Fruit fly (Drosophila melanogaster): Measurements from ENCODE around the gene MTA1-like.

MTA1-like gene

dm6 chr3R:5668928-5669739 lies 20.6 kb upstream of the MTA1-like start, which contains the start of the genes Xe7 and Atg17 (continued):
- TF ChIP-seq Dll (GFP tag; IDR thresholded peaks at IDR 0.05; ENCODE audit: partially characterized antibody): peak; percentile 74
- peak; percentile 25 for TF ChIP-seq CG6854 (GFP tag; optimal IDR thresholded peaks at IDR 0.05)
- TF ChIP-seq Drgx (GFP tag; IDR thresholded peaks at IDR 0.05): peak; percentile 83
- peak; percentile 99 for TF ChIP-seq Ets65A (GFP tag)
- peak; percentile 57; the same call in 1 of the 2 replicates for TF ChIP-seq CG5953 (GFP tag; IDR thresholded peaks at IDR 0.05)
- peak; percentile 94 for TF ChIP-seq CG12659 (GFP tag; optimal IDR thresholded peaks at IDR 0.05)
- TF ChIP-seq nerfin-2 (GFP tag; IDR thresholded peaks at IDR 0.05; ENCODE audit: partially characterized antibody): peak; percentile 27; the same call in 1 of the 2 replicates
- TF ChIP-seq CG4707 (GFP tag; optimal IDR thresholded peaks at IDR 0.05): peak; percentile 16
- TF ChIP-seq CG3407 (GFP tag; optimal IDR thresholded peaks at IDR 0.05): peak; percentile 79
- peak; percentile 94 for TF ChIP-seq CG16815 (GFP tag; optimal IDR thresholded peaks at IDR 0.05)
- TF ChIP-seq CG17328 (GFP tag; IDR thresholded peaks at IDR 0.05): peak; percentile 72
- TF ChIP-seq luna (GFP tag; optimal IDR thresholded peaks at IDR 0.05): peak; percentile 74
- TF ChIP-seq ranshi (GFP tag; IDR thresholded peaks at IDR 0.05): peak; percentile 90; the same call in 1 of the 2 replicates
- peak; percentile 94 for TF ChIP-seq CG7372 (GFP tag; IDR thresholded peaks at IDR 0.05)
- TF ChIP-seq CG7357 (GFP tag; IDR thresholded peaks at IDR 0.05): peak; percentile 88
- TF ChIP-seq sim (GFP tag; IDR thresholded peaks at IDR 0.05): 0 out of 2 replicates have a peak, but pooled peaks have one; percentile 40
- peak; percentile 48 for TF ChIP-seq tll (GFP tag; optimal IDR thresholded peaks at IDR 0.05)
- TF ChIP-seq Dek (tag; optimal IDR thresholded peaks at IDR 0.05): peak; percentile 91
- TF ChIP-seq CG13894 (tag; optimal IDR thresholded peaks at IDR 0.05): peak; percentile 89
- peak; percentile 95 for TF ChIP-seq sisA (GFP tag; IDR thresholded peaks at IDR 0.05)
- peak; percentile 76 for TF ChIP-seq kay (GFP tag; optimal IDR thresholded peaks at IDR 0.05)
- peak; percentile 80 for TF ChIP-seq NC2β (GFP tag; optimal IDR thresholded peaks at IDR 0.05)
- peak; percentile 88 for TF ChIP-seq CG1233 (GFP tag; optimal IDR thresholded peaks at IDR 0.05)
- peak; percentile 74 for TF ChIP-seq CG18011 (GFP tag; optimal IDR thresholded peaks at IDR 0.05)
- TF ChIP-seq dmrt99B (tag; optimal IDR thresholded peaks at IDR 0.05): peak; percentile 4
- peak; percentile 90 for TF ChIP-seq E2f1 (GFP tag; IDR thresholded peaks at IDR 0.05)
- peak; percentile 30 for TF ChIP-seq odd (GFP tag; optimal IDR thresholded peaks at IDR 0.05)
- peak; percentile 43 for TF ChIP-seq pfk (GFP tag; optimal IDR thresholded peaks at IDR 0.05)
- TF ChIP-seq Ada2b (GFP tag; IDR thresholded peaks at IDR 0.05): peak; percentile 84
- peak; percentile 83 for TF ChIP-seq zen (tag; optimal IDR thresholded peaks at IDR 0.05)
- TF ChIP-seq CG8089 (GFP tag; optimal IDR thresholded peaks at IDR 0.05): peak; percentile 84
- TF ChIP-seq inv (GFP tag; IDR thresholded peaks at IDR 0.05; ENCODE audit: partially characterized antibody): peak; percentile 49; the same call in 1 of the 2 replicates
- peak; percentile 80 for TF ChIP-seq ewg (GFP tag; optimal IDR thresholded peaks at IDR 0.05)
- peak; percentile 88 to 96 for TF ChIP-seq Pdp1 (GFP tag; optimal IDR thresholded peaks at IDR 0.05)
- peak; percentile 79 for TF ChIP-seq CG8281 (tag; optimal IDR thresholded peaks at IDR 0.05)
- no peak for TF ChIP-seq gsb-n (tag; optimal IDR thresholded peaks at IDR 0.05)
- TF ChIP-seq Fer2 (tag; optimal IDR thresholded peaks at IDR 0.05): peak; percentile 95
- peak; percentile 93 for TF ChIP-seq Dip3 (GFP tag; optimal IDR thresholded peaks at IDR 0.05)
- TF ChIP-seq Ssrp (tag; optimal IDR thresholded peaks at IDR 0.05): peak; percentile 94
- peak; percentile 92 for TF ChIP-seq CG10209 (GFP tag; optimal IDR thresholded peaks at IDR 0.05)
- TF ChIP-seq CG9437 (GFP tag; optimal IDR thresholded peaks at IDR 0.05): peak; percentile 86
- TF ChIP-seq gem (tag; optimal IDR thresholded peaks at IDR 0.05): peak; percentile 96
- peak; percentile 77 for TF ChIP-seq emc (GFP tag; optimal IDR thresholded peaks at IDR 0.05)
- TF ChIP-seq Myb (GFP tag; optimal IDR thresholded peaks at IDR 0.05): peak; percentile 66
- TF ChIP-seq insv (GFP tag; optimal IDR thresholded peaks at IDR 0.05): peak in 1 of 2 experiments; percentile 70
- no peak for TF ChIP-seq tna (GFP tag; IDR thresholded peaks at IDR 0.05; ENCODE audit: partially characterized antibody)
- peak; percentile 97 for TF ChIP-seq CG2120 (GFP tag; optimal IDR thresholded peaks at IDR 0.05)
